Worm (Caenorhabditis elegans): ENCODE measurements around the gene K08E5.6.

Gene K08E5.6

DNA sequence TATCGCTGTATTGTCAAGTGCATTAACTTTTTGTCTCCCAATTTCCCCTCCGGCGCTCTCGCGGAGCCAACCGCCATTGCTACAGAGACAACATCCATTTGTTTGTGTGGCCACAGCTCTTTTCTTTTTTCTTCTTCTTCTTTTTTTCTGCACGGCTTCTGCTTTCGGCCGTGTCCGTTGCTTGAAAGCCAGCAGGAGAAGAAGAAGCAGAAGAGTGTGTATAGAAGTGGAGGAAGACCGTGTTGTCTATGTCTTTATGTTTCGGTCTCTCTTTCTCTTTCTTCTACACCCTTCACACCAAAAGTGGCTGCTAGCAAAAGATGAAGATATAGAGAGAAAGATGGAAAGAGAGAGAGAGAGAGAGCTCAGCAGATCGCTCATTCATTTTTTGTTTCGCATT, 47.0 kb downstream of the K08E5.6 start (continued):
- TF ChIP-seq unc-98 (GFP tag; IDR thresholded peaks at IDR 0.05) (no peak), ceh-88 (GFP tag; IDR thresholded peaks at IDR 0.05) (no peak), nhr-47 (tag; optimal IDR thresholded peaks at IDR 0.05) (no peak), pax-3 (tag; optimal IDR thresholded peaks at IDR 0.05) (no peak), egl-27 (tag; optimal IDR thresholded peaks at IDR 0.05) (no peak), sup-37 (GFP tag; optimal IDR thresholded peaks at IDR 0.05) (no peak), egl-13 (tag; optimal IDR thresholded peaks at IDR 0.05) (no peak), C04F5.9 (tag; optimal IDR thresholded peaks at IDR 0.05) (no peak), ces-1 (GFP tag; optimal IDR thresholded peaks at IDR 0.05) (no peak), dsc-1 (tag; optimal IDR thresholded peaks at IDR 0.05) (no peak), lsy-2 (tag; optimal IDR thresholded peaks at IDR 0.05) (no peak), hlh-17 (GFP tag; optimal IDR thresholded peaks at IDR 0.05; ENCODE audit: borderline replicate concordance) (no peak), nhr-19 (GFP tag; conservative IDR thresholded peaks at IDR 0.05) (no peak), lin-35 (GFP tag; optimal IDR thresholded peaks at IDR 0.05) (no peak), fkh-4 (tag; optimal IDR thresholded peaks at IDR 0.05; ENCODE audit: borderline replicate concordance) (no peak)

DNA sequence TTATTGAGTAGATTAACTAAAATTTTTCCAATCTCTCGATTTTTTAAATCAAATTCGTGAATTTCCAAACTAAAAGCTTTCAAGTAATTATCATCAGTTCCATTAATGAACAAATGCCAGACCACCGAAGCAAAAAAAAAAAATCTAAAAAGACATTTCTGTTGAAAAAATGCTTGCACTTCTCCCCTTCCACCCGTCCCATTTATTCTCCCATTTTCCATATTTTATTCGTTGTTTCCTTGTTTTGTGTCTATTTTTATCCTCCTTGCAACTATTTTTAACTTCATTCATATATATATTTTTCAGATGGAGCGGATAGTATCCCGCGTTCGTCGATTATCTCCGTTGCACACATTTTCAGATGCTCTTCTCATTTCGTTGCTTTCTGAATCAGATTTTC, 48.1 kb downstream of the K08E5.6 start, which contains the start of gene epac-1:
Gene epac-1 (plus strand): TSS at position 301 of the 400 bp plus-strand sequence.
- TF ChIP-seq hlh-17 (GFP tag; optimal IDR thresholded peaks at IDR 0.05; ENCODE audit: borderline replicate concordance) = no peak

All from whole organism, L1 larva.